Fruit fly (Drosophila melanogaster): ENCODE measurements around the gene CG10560.

DNA sequence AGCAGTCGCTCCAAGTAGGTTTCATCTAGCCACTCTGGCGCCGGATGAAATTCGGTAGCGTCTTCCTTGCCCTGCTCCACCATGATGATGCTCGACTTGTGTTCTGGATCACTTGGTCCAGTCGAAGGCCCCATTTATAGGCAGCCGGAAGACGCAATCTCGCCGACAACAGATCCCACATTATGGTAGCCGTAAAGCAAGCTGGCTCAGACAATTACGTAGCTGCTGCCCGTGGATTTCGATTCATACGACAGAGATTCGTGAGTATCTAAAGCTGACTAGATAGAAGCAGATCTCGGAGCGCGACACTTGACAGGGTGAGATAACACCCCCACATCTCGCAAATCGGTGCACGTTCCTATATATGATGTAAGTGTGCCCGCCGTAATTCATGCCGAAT lies 42.8 kb downstream of the CG10560 start, which contains the start of gene CG10513:
- TF ChIP-seq CG1620 (GFP tag; optimal IDR thresholded peaks at IDR 0.05) = no peak
- no peak for TF ChIP-seq CG11617 (GFP tag; optimal IDR thresholded peaks at IDR 0.05)
- TF ChIP-seq CG14711 (tag; optimal IDR thresholded peaks at IDR 0.05) = no peak

All from whole organism, adult.